Worm (Caenorhabditis elegans): ENCODE results near the gene C16C8.11.

DNA sequence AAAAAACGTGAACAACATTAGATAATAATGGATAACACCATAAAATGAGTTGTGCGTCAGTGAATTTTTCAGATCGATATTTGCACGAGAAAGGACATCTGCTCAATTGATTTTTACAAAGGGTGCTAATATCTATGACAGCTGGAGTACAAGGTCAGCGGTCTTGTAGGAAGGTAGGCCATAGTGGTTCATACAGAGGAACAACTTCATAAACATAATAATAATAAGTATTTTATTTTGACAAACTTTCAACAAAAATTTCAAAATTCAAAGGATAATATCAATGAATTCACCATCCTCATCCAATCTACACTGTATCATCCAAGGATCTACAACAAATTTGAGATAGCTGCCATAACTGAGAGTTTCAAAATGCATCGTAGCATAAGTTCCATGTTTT lies 23.7 kb downstream of the C16C8.11 start, which contains the start of gene fbxb-104:
- TF ChIP-seq flt-1 (GFP tag; IDR thresholded peaks at IDR 0.05) (no peak), tbx-37 (GFP tag; conservative IDR thresholded peaks at IDR 0.05) (no peak), sea-1 (GFP tag; conservative IDR thresholded peaks at IDR 0.05) (no peak), ama-1 (optimal IDR thresholded peaks at IDR 0.05) (no peak), F13C5.2 (tag; optimal IDR thresholded peaks at IDR 0.05) (no peak), hmbx-1 (tag; optimal IDR thresholded peaks at IDR 0.05) (no peak), pes-1 (GFP tag; IDR thresholded peaks at IDR 0.05) (no peak), B0310.2 (tag; optimal IDR thresholded peaks at IDR 0.05) (no peak), hmg-4 (GFP tag; optimal IDR thresholded peaks at IDR 0.05) (no peak), aly-1 (tag; optimal IDR thresholded peaks at IDR 0.05) (no peak), ets-7 (tag; optimal IDR thresholded peaks at IDR 0.05) (no peak), hnd-1 (tag; optimal IDR thresholded peaks at IDR 0.05) (no peak), ceh-13 (GFP tag; optimal IDR thresholded peaks at IDR 0.05) (no peak)

Measured in whole organism, early embryonic.